Worm (Caenorhabditis elegans): ENCODE results near the gene isw-1.

isw-1 gene

DNA sequence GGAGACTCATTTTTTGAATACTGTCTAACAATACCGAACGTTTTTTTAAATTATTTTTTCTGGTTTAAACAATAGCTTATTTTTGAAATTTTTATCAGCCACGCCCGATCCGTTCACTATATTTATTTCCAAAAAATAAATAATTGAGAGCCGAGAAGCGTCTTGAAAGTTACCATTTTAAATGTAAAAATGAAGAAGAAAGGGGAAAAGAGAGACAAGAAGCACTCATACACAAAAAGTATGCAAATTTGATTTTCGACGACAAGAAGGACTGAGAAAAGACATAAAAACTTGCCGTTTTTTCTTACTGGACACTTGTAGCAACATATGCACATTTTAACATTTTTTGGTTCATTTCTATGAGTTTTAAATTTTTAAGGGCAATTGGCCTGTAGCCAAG lies 28.1 kb downstream of the isw-1 start:
- TF ChIP-seq ceh-14 (tag; optimal IDR thresholded peaks at IDR 0.05) (no peak), unc-42 (tag; optimal IDR thresholded peaks at IDR 0.05) (peak; percentile 21)

DNA sequence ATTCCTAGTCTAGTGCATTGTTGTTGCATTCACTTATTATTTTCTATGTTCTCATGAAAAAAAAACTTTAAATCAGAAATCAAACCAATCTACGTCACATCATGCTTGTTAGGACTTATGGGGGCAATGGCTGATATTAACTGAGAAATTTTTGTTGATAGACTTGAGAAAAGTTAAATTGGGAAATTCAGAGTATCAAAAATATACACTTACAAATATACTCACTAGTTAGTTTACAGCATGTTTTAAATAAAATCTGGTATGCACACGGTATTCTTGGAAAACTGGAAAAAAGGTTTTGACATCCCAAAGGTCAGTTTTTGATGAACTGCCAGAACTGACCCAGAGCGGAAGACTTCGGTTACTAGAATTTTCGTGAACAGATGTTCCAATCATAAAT lies 28.9 kb downstream of the isw-1 start:
- no peak for TF ChIP-seq eyg-1 (tag; optimal IDR thresholded peaks at IDR 0.05)
- no peak for TF ChIP-seq ama-1 (optimal IDR thresholded peaks at IDR 0.05)
- TF ChIP-seq ceh-6 (GFP tag; optimal IDR thresholded peaks at IDR 0.05), result no peak
- TF ChIP-seq lin-11 (tag; optimal IDR thresholded peaks at IDR 0.05), result no peak
- TF ChIP-seq hlh-30 (tag; optimal IDR thresholded peaks at IDR 0.05; ENCODE audit: insufficient read depth), result no peak
- no peak for TF ChIP-seq unc-3 (GFP tag; conservative IDR thresholded peaks at IDR 0.05)
- no peak for TF ChIP-seq unc-3 (tag; optimal IDR thresholded peaks at IDR 0.05)
- no peak for TF ChIP-seq hlh-15 (tag; optimal IDR thresholded peaks at IDR 0.05)
- no peak for TF ChIP-seq ceh-34 (tag; optimal IDR thresholded peaks at IDR 0.05)
- no peak for TF ChIP-seq ref-2 (tag; optimal IDR thresholded peaks at IDR 0.05)

DNA sequence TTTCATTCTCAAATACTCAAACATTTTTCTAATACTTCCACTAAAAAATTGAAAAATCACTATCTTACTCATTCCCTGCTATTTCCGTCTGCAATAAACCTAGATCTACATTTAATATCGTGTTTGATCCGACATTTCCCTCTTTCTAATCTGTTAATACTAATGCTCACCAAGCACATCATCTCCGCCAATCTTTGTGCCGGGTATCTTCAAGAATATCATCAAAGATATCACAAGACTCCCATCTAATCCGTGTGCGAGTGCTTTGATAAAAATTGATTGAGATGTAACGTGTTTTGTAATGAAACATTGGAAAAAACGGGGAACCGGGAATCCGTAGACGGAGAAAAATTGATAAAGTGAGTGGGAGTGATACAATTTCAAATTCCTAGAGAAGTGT lies 30.6 kb downstream of the isw-1 start:
- no peak for TF ChIP-seq nhr-11 (tag; optimal IDR thresholded peaks at IDR 0.05)
- no peak for TF ChIP-seq elt-4 (tag; optimal IDR thresholded peaks at IDR 0.05)
- no peak for TF ChIP-seq unc-42 (tag; optimal IDR thresholded peaks at IDR 0.05)
- TF ChIP-seq Y22D7AL.16 (tag; optimal IDR thresholded peaks at IDR 0.05), result no peak
- no peak for TF ChIP-seq C08G9.2 (tag; optimal IDR thresholded peaks at IDR 0.05)
- no peak for TF ChIP-seq ref-2 (tag; optimal IDR thresholded peaks at IDR 0.05)
- TF ChIP-seq pha-4 (tag; optimal IDR thresholded peaks at IDR 0.05), result no peak
- TF ChIP-seq ceh-45 (GFP tag; IDR thresholded peaks at IDR 0.05), result no peak
- TF ChIP-seq ahr-1 (tag; optimal IDR thresholded peaks at IDR 0.05), result no peak
- TF ChIP-seq fkh-10 (GFP tag; optimal IDR thresholded peaks at IDR 0.05), result no peak
- no peak for TF ChIP-seq pat-9 (tag; optimal IDR thresholded peaks at IDR 0.05)
- no peak for TF ChIP-seq K09A11.1 (tag; optimal IDR thresholded peaks at IDR 0.05; ENCODE audit: insufficient read depth)
- TF ChIP-seq hlh-15 (tag; optimal IDR thresholded peaks at IDR 0.05), result no peak
- no peak for TF ChIP-seq pax-1 (tag; optimal IDR thresholded peaks at IDR 0.05)
- no peak for TF ChIP-seq che-1 (tag; optimal IDR thresholded peaks at IDR 0.05)
- no peak for TF ChIP-seq gmeb-2 (tag; optimal IDR thresholded peaks at IDR 0.05)
- TF ChIP-seq madf-2 (tag; optimal IDR thresholded peaks at IDR 0.05), result no peak
- TF ChIP-seq zip-5 (tag; optimal IDR thresholded peaks at IDR 0.05), result no peak

DNA sequence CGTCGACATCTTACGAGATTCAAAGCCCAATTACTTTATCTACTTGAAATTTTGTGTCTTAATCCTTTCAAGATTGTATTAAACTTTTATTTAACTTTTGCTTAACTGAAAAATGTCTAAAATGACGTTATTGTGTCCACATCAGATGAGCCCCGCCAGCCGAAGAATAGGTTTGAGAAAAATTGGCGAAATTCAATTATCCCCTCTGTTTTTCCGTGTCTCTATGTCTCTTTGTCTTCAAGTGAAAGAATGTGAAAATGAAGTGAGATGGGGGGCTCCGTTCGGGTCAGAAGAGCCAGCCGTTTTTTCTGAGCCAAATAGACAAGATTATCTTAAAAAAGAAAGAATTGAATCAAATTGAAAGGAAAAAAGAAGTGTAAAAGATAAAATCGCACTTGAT lies 32.6 kb downstream of the isw-1 start:
- TF ChIP-seq ztf-16 (tag; optimal IDR thresholded peaks at IDR 0.05) (no peak), pha-4 (tag; optimal IDR thresholded peaks at IDR 0.05) (no peak), dve-1 (tag; optimal IDR thresholded peaks at IDR 0.05) (no peak), unc-42 (tag; optimal IDR thresholded peaks at IDR 0.05) (peak; percentile 71), npax-4 (tag; optimal IDR thresholded peaks at IDR 0.05) (no peak), gmeb-2 (tag; optimal IDR thresholded peaks at IDR 0.05) (no peak), pha-2 (tag; optimal IDR thresholded peaks at IDR 0.05) (no peak)

DNA sequence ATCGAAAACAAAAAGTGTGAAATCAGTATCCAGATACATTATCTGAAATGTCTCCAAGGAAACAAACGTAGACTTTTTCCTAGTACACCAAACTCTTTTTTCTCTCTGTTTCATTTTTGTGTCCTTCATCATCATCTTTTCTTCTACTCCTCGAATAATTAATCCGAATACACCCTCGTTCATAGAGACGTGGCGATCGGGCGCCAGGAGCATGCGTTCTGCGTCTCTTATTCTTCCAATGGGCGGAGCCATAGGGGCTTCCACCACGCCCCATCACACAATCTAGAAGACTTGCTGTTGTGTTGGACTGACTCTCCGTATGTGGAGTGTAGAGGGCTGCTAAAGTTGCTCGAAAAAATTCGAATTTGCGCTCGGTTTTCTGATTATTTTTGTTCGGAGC lies 34.4 kb downstream of the isw-1 start, which contains the start of gene rbf-1:
Gene rbf-1, plus strand, starts transcription at position 301 of the 400 bp plus-strand sequence.
- TF ChIP-seq C08G9.2 (tag; optimal IDR thresholded peaks at IDR 0.05) (no peak), ahr-1 (tag; optimal IDR thresholded peaks at IDR 0.05) (no peak), lim-6 (tag; optimal IDR thresholded peaks at IDR 0.05) (no peak), odd-2 (tag; optimal IDR thresholded peaks at IDR 0.05) (no peak), ceh-6 (GFP tag; optimal IDR thresholded peaks at IDR 0.05) (no peak), lin-11 (tag; optimal IDR thresholded peaks at IDR 0.05) (no peak)

DNA sequence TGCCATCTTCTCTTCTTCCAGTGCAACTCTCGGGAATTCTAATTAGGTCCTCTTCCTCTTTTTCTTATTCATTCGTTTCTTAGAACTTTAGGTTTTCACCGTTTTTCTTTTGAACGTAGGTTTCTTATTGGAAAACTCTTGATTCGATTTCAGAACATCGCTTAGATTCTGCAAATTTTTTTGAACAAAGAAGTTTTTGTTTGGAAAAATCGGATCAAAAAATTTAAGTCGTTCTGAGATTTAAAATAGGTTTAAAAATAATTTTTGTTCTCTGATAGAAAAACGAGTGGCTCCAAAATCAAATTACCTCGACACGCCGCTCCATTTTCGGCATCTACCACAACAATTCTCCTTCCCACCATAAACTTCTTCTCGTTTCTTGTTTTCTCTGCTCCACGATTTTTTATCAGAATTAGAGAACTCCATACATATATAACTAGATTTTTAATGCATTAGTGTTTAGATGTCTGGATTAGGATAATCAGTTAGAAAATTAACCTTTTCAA lies 39.1 kb downstream of the isw-1 start:
- no peak for TF ChIP-seq ceh-24 (tag; optimal IDR thresholded peaks at IDR 0.05)
- TF ChIP-seq ceh-31 (tag; optimal IDR thresholded peaks at IDR 0.05), result no peak
- peak; percentile 62 for TF ChIP-seq unc-42 (tag; optimal IDR thresholded peaks at IDR 0.05)
